Fruit fly (Drosophila melanogaster) whole organism, pupa: ENCODE results near the gene CG43645.

Experiments
- CG10348 ChIP-seq: fragments of 200-800 bp; sonication (Bioruptor generic); IDR thresholded peaks from 2 replicates; pipeline ENCODE4 v1.3.6; 2022; ENCODE audit warnings: missing biosample characterization, missing genetic modification characterization
- CG12605 ChIP-seq: fragments of 200-800 bp; sonication (Bioruptor generic); IDR thresholded peaks from 2 replicates; pipeline ENCODE4 v1.3.6; 2022; ENCODE audit warnings: missing biosample characterization, missing genetic modification characterization
- CG13204 ChIP-seq: fragments of 200-800 bp; sonication (Bioruptor generic); optimal IDR thresholded peaks from 2 replicates; lab custom pipeline; 2018; ENCODE audit warnings: missing biosample characterization, mild to moderate bottlenecking, missing genetic modification characterization, moderate library complexity
- CG14655 ChIP-seq: fragments of 200-800 bp; sonication (Bioruptor generic); optimal IDR thresholded peaks from 3 replicates; lab custom pipeline; 2017; ENCODE audit warnings: mild to moderate bottlenecking, missing biosample characterization, missing genetic modification reagents, missing genetic modification characterization
- CG15710 ChIP-seq: fragments of 200-800 bp; sonication (Bioruptor generic); optimal IDR thresholded peaks from 2 replicates; lab custom pipeline; 2018; ENCODE audit warnings: missing biosample characterization, mild to moderate bottlenecking, missing genetic modification characterization, moderate library complexity
- CG17806 ChIP-seq: fragments of 200-800 bp; sonication (Bioruptor generic); optimal IDR thresholded peaks from 2 replicates; lab custom pipeline; 2018; ENCODE audit warnings: missing biosample characterization, mild to moderate bottlenecking, missing genetic modification characterization, moderate library complexity
- CG32121 ChIP-seq: fragments of 200-800 bp; sonication (Bioruptor generic); IDR thresholded peaks from 2 replicates; pipeline ENCODE4 v1.3.6; 2022; ENCODE audit warnings: missing biosample characterization, missing genetic modification characterization
- CG8301 ChIP-seq: fragments of 200-800 bp; sonication (Bioruptor generic); optimal IDR thresholded peaks from 2 replicates; lab custom pipeline; 2018; ENCODE audit warnings: missing biosample characterization, mild to moderate bottlenecking, missing genetic modification characterization
- EcR ChIP-seq: fragments of 200-800 bp; sonication (Bioruptor generic); optimal IDR thresholded peaks from 3 replicates; lab custom pipeline; 2019; ENCODE audit warnings: missing biosample characterization, missing genetic modification characterization, mild to moderate bottlenecking, moderate library complexity, missing genetic modification reagents
- Pif1A ChIP-seq: fragments of 200-800 bp; sonication (Bioruptor generic); optimal IDR thresholded peaks from 3 replicates; lab custom pipeline; 2016; ENCODE audit warnings: missing biosample characterization, missing genetic modification characterization
- Pif1B ChIP-seq: fragments of 200-800 bp; sonication (Bioruptor generic); optimal IDR thresholded peaks from 3 replicates; lab custom pipeline; 2016; ENCODE audit warnings: missing biosample characterization, missing genetic modification characterization
- fd96Ca ChIP-seq: fragments of 200-800 bp; sonication (Bioruptor generic); IDR thresholded peaks from 3 replicates; pipeline ENCODE4 v1.3.6; 2022; ENCODE audit warnings: missing biosample characterization, missing genetic modification characterization

dm6 chr2L:17492680-17493079 is 7.1 kb downstream of the CG43645 start:
- TF ChIP-seq CG32121 (no peak), CG8301 (no peak), Pif1B (GFP tag; lab: Kevin White, UChicago) (no peak), CG10348 (GFP tag; lab: Robert Waterston, UW) (no peak), EcR (GFP tag; lab: Kevin White, UChicago) (no peak), CG12605 (GFP tag; lab: Robert Waterston, UW) (no peak), CG13204 (GFP tag; lab: Kevin White, UChicago) (no peak), fd96Ca (no peak), CG15710 (tag; lab: Kevin White, UChicago) (no peak), Pif1A (GFP tag; lab: Kevin White, UChicago) (no peak), CG17806 (no peak), CG14655 (GFP tag; lab: Kevin White, UChicago) (no peak)
